Fruit fly (Drosophila melanogaster) whole organism, adult: Measurements from ENCODE around the gene CG11262.

ENCODE experiments used
- CG11617 ChIP-seq: fragments of 200-800 bp; sonication (Bioruptor generic); optimal IDR thresholded peaks from 2 replicates; lab custom pipeline; 2017; ENCODE audit warnings: mild to moderate bottlenecking, missing biosample characterization, missing genetic modification reagents, missing genetic modification characterization
- CG12768 ChIP-seq: fragments of 200-800 bp; sonication (Bioruptor generic); optimal IDR thresholded peaks from 2 replicates; lab custom pipeline; 2017; ENCODE audit warnings: missing biosample characterization, missing genetic modification characterization, mild to moderate bottlenecking, moderate library complexity, missing genetic modification reagents
- CG14711 ChIP-seq: fragments of 200-800 bp; sonication (Bioruptor generic); optimal IDR thresholded peaks from 2 replicates; lab custom pipeline; 2018; ENCODE audit warnings: missing biosample characterization, mild to moderate bottlenecking, missing genetic modification characterization, moderate library complexity
- CG1620 ChIP-seq: fragments of 200-800 bp; sonication (Bioruptor generic); optimal IDR thresholded peaks from 2 replicates; lab custom pipeline; 2016; ENCODE audit warnings: missing biosample characterization, missing genetic modification characterization
- CG33017 ChIP-seq: fragments of 200-800 bp; sonication (Bioruptor generic); optimal IDR thresholded peaks from 2 replicates; lab custom pipeline; 2018; ENCODE audit warnings: missing biosample characterization, mild to moderate bottlenecking, missing genetic modification characterization, moderate library complexity
- CG5204 ChIP-seq: fragments of 200-800 bp; sonication (Bioruptor generic); optimal IDR thresholded peaks from 2 replicates; lab custom pipeline; 2016; ENCODE audit warnings: missing biosample characterization, missing genetic modification characterization
- CG7045 ChIP-seq: fragments of 200-800 bp; sonication (Bioruptor generic); optimal IDR thresholded peaks from 2 replicates; lab custom pipeline; 2017; ENCODE audit warnings: missing biosample characterization, mild to moderate bottlenecking, missing genetic modification characterization
- CG7101 ChIP-seq: fragments of 200-800 bp; sonication (Bioruptor generic); optimal IDR thresholded peaks from 2 replicates; lab custom pipeline; 2018; ENCODE audit warnings: missing biosample characterization, mild to moderate bottlenecking, missing genetic modification characterization, moderate library complexity
- Clk ChIP-seq: fragments of 200-800 bp; sonication (Bioruptor generic); optimal IDR thresholded peaks from 2 replicates; lab custom pipeline; 2017; ENCODE audit warnings: missing biosample characterization, missing genetic modification characterization
- Crg-1 ChIP-seq: fragments of 200-800 bp; sonication (Bioruptor generic); optimal IDR thresholded peaks from 2 replicates; lab custom pipeline; 2016; ENCODE audit warnings: missing biosample characterization, missing genetic modification characterization
- Hr96 ChIP-seq: fragments of 200-800 bp; sonication (Bioruptor generic); optimal IDR thresholded peaks from 2 replicates; lab custom pipeline; 2016; ENCODE audit warnings: missing biosample characterization, missing genetic modification characterization
- Mnt ChIP-seq: fragments of 200-800 bp; sonication (Bioruptor generic); optimal IDR thresholded peaks from 2 replicates; lab custom pipeline; 2016; ENCODE audit warnings: missing biosample characterization, mild to moderate bottlenecking, missing genetic modification characterization
- bab1 ChIP-seq: fragments of 200-800 bp; sonication (Bioruptor generic); optimal IDR thresholded peaks from 3 replicates; lab custom pipeline; 2019; ENCODE audit warnings: missing biosample characterization, mild to moderate bottlenecking, missing genetic modification characterization, moderate library complexity
- cic ChIP-seq: fragments of 200-800 bp; sonication (Bioruptor generic); optimal IDR thresholded peaks from 2 replicates; lab custom pipeline; 2017; ENCODE audit warnings: missing biosample characterization, mild to moderate bottlenecking, missing genetic modification characterization, moderate library complexity
- cnc ChIP-seq, 2 experiments: fragments of >200 bp; optimal IDR thresholded peaks; 2 replicates each; lab custom pipeline; 2017
- kay ChIP-seq: fragments of 200-800 bp; sonication (Bioruptor generic); peaks from one replicate; lab custom pipeline; 2016; ENCODE audit warnings: missing biosample characterization, missing genetic modification characterization, borderline replicate concordance
- ovo ChIP-seq: fragments of 200-800 bp; sonication (Bioruptor generic); optimal IDR thresholded peaks from 2 replicates; lab custom pipeline; 2016; ENCODE audit warnings: missing biosample characterization, missing genetic modification characterization
- pad ChIP-seq: fragments of 200-800 bp; sonication (Bioruptor generic); optimal IDR thresholded peaks from 3 replicates; lab custom pipeline; 2017; ENCODE audit warnings: missing biosample characterization, missing genetic modification characterization, mild to moderate bottlenecking, moderate library complexity, missing genetic modification reagents
- tj ChIP-seq: fragments of 200-800 bp; sonication (Bioruptor generic); optimal IDR thresholded peaks from 3 replicates; lab custom pipeline; 2017; ENCODE audit warnings: missing biosample characterization, mild to moderate bottlenecking, missing genetic modification characterization, moderate library complexity
- toe ChIP-seq: fragments of 200-800 bp; sonication (Bioruptor generic); optimal IDR thresholded peaks from 2 replicates; lab custom pipeline; 2016; ENCODE audit warnings: missing biosample characterization, missing genetic modification characterization

Gene CG11262

DNA sequence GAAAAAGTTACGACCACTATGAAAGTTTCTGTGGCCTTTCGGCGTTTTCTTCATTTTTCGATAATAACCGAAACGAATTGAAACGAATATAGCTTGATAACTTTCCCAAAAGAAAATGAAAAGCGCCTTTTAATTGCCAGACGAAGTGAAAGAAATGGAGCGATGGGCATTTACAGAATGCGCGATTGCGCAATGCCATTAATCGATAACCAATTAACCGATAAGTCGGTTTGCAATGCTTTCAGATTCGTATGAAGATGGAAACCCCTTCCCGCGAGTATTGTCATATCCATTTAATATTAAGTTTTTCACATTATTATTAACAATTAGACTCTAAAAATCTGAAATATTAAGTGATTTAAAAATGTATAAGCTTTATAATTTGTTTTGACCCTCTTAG lies 32.4 kb downstream of the CG11262 start:
- TF ChIP-seq kay (GFP tag; lab: Kevin White, UChicago) (no peak), CG5204 (no peak), Clk (no peak), CG11617 (GFP tag; lab: Kevin White, UChicago) (no peak), tj (no peak), Crg-1 (GFP tag; lab: Kevin White, UChicago) (no peak), CG14711 (tag; lab: Kevin White, UChicago) (no peak), cnc (optimal IDR thresholded peaks at IDR 0.05; lab: Kevin White, UChicago) (no peak), ovo (GFP tag; lab: Kevin White, UChicago) (no peak), CG33017 (tag; lab: Kevin White, UChicago) (no peak), Mnt (GFP tag; lab: Kevin White, UChicago) (no peak)

DNA sequence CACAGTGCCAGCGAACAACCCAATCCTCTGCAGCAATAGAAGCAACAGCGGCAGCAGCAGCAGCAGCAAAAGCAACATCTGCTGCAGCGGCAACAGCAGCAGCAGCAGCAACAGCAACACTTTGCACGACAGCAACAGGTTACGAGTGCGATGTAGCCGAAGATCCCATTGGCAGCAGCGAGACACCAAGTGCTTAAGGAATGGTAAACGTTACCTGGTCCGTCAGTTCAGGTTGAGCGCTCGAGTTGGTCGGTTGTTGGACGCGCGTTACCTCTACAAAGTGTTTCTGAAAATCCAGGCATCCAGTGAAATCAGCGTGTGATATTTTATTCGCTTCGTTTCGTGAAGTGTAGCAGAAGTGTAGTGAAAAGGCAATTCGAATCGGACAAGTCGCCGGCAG lies 33.8 kb downstream of the CG11262 start, which contains the start of gene CG17672:
CG17672 (plus strand) TSS at position 223 of the 400 bp plus-strand sequence.
- TF ChIP-seq Mnt (GFP tag; lab: Kevin White, UChicago) (no peak), CG11617 (GFP tag; lab: Kevin White, UChicago) (no peak), CG33017 (tag; lab: Kevin White, UChicago) (no peak), Hr96 (GFP tag; lab: Kevin White, UChicago) (no peak), CG14711 (tag; lab: Kevin White, UChicago) (no peak), tj (no peak), Clk (no peak), pad (GFP tag; lab: Kevin White, UChicago) (no peak)

DNA sequence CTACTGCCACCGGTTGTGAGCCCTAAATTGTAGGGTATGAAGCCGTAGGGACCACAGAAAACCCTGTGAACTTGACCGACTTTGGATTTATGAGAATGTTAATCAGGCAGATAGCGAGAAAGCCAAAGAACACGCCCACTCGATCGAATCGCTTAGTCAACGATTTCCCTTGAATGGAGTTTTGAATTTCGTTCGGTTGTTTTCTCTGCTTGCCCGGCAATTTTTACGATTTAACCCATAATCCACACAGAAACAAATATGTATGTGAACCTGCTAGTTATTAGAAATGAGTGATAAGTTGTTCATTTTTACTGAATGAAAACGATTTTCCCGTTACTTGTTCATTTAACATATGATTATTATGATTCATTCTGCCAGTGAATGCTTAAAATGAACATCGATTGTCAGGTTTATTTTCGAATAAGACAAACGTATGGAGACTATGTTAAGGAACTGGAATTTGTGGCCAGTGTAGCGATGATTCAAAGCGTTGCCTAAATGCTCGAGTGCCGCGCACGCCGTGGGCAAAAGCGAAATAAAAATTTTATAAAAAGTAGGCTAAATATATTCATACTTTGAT lies 35.2 kb downstream of the CG11262 start:
- TF ChIP-seq CG14711 (tag; lab: Kevin White, UChicago) (no peak), tj (peak; percentile 90), kay (GFP tag; lab: Kevin White, UChicago) (no peak), CG11617 (GFP tag; lab: Kevin White, UChicago) (no peak), bab1 (GFP tag; lab: Kevin White, UChicago) (peak; percentile 36)

DNA sequence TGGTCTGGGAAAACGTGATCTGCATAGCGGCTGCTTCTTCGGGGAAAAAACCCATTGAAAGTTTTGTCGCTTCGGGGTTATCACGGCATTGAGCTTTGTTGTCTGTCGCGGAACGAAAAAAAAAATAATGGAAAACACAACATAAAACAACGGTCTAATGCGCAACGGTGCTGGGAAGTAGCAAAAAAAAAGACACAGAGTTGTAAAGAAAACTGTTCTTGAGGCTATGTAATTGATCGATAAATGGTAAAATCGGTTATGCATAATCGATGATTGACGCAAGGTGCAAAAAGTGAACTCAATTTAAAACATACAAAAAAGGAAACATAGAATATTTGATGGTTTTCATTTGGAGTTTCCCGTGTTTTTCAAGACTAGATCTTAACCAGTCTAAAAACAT lies 36.4 kb downstream of the CG11262 start:
- TF ChIP-seq CG7101 (tag; lab: Kevin White, UChicago) (no peak), CG7045 (GFP tag; lab: Kevin White, UChicago) (no peak), CG11617 (GFP tag; lab: Kevin White, UChicago) (no peak), tj (no peak), ovo (GFP tag; lab: Kevin White, UChicago) (no peak), CG12768 (GFP tag; lab: Kevin White, UChicago) (no peak), CG14711 (tag; lab: Kevin White, UChicago) (no peak), toe (GFP tag; lab: Kevin White, UChicago) (no peak), CG1620 (no peak), cnc (optimal IDR thresholded peaks at IDR 0.05; lab: Kevin White, UChicago) (no peak), Clk (no peak), CG33017 (tag; lab: Kevin White, UChicago) (no peak), kay (GFP tag; lab: Kevin White, UChicago) (no peak)

DNA sequence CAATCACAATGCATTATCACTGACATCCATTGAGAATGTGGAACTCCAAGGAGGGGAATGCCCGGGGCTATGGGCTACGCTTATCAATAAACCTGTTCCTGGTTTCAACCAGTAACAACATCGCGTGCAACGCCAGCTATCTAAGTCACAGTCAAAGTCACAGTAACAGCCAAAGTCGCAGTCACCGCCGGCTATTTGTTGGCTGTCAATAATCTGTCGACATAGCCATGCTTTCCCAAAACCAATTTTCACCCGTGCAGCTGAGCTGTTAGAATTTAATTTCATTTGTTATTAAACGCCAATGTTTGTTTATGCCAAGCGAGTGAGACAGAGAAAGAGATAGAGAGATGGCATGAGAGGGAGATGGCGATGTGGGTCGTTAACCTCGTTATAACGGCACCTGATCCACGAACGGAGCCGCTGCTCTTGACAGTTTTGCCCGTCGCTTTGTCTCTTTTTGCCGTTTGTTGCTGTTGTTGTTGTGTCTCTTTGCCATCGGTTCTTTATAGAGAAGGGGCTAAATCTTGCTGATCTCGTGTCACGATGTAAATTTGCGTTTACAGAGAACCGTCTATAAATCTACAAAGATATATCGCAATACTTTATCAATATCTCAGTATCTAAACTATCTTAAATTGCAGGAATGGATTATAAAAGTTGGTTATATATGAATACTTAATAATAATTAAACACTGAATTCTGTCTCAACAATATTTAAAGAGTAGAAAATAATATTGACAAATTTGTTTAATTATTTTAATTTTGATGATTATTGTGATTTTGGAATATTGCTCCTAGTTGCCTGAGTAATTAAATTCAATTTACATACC lies 37.4 kb downstream of the CG11262 start:
- TF ChIP-seq cic (GFP tag; lab: Kevin White, UChicago): no peak
- TF ChIP-seq ovo (GFP tag; lab: Kevin White, UChicago): peak; percentile 66

DNA sequence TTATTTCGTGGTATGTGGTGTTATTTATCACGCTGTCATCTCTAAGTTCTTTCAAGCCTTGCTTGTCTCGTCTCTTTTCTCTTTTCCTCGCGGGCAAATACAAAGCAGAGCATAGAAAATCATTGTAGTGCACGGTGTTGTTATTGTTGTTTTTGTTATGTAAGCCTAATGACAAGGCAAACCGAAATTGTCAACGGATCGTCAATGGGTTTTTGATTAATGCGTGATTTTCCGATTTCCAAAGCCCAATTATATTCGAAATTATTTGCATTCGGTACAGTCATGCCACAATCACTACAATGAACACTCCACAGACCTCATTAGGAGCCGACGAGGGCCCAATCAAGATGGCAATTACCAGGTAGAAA lies 38.0 kb downstream of the CG11262 start:
- TF ChIP-seq CG7045 (GFP tag; lab: Kevin White, UChicago) (no peak), CG11617 (GFP tag; lab: Kevin White, UChicago) (no peak), kay (GFP tag; lab: Kevin White, UChicago) (no peak), Crg-1 (GFP tag; lab: Kevin White, UChicago) (no peak), CG5204 (no peak), CG12768 (GFP tag; lab: Kevin White, UChicago) (no peak), Hr96 (GFP tag; lab: Kevin White, UChicago) (no peak), Clk (no peak)

DNA sequence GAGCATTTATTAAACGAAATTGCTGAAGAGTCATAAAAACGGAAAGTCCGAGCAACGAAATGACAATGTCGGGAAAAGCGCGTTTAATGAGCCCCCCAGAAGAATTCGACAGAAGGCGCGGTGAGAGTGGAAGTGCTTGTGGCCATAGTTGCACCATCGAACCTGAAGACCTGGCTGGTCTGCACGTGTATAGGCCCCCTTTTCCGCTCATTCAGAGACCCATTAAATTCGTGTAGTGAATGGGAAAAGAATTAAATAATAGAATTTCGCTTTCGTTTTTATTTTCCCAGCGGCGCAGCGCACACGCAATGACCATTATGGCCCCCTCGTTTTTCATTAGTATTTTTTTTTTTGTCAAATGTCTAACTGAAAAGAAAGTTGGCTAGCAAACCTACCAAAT lies 38.4 kb downstream of the CG11262 start:
- no peak for TF ChIP-seq Crg-1 (GFP tag; lab: Kevin White, UChicago)
- peak; percentile 25 for TF ChIP-seq bab1 (GFP tag; lab: Kevin White, UChicago)
